Worm (Caenorhabditis elegans): ENCODE results near the gene dld-1.
A peak's percentile ranks its signal among the peaks of the same experiment; 100 is the strongest.

The dld-1 gene

DNA sequence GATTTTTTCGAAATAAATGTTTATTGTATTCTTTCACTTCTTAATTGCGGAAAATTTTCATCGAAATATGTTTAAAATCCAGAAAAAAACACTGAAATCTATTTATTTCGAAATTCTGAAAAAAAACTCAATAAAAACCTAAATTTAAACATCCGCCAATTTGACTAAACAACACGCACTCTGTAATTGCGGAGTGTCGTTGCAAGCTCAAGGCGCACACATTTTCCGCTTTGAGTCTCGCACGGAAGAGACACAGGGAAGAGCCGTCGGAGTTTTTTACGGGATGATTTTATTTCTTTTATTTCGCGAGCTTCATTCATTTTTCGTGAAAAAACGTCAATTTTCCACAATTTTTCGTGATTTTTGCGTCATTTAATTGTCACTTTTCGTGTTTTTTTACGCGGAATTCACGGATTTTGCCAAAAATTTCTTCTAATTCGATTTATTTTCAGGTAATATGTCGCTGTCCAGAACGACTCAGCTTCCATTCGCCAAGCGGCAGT lies at the start of gene dld-1 (continued):
- TF ChIP-seq F49E8.2 (tag; optimal IDR thresholded peaks at IDR 0.05; ENCODE audit: insufficient read depth) (peak; percentile 94), F52B5.7 (tag; optimal IDR thresholded peaks at IDR 0.05) (no peak), lir-1 (GFP tag; conservative IDR thresholded peaks at IDR 0.05) (peak; percentile 78), ztf-25 (GFP tag; IDR thresholded peaks at IDR 0.05) (no peak), nhr-90 (tag; optimal IDR thresholded peaks at IDR 0.05) (no peak), egl-44 (GFP tag; IDR thresholded peaks at IDR 0.05) (no peak), nfyb-1 (GFP tag; IDR thresholded peaks at IDR 0.05) (peak; percentile 83), rcor-1 (GFP tag; IDR thresholded peaks at IDR 0.05) (peak; percentile 92), snpc-3.4 (tag; optimal IDR thresholded peaks at IDR 0.05) (peak; percentile 75), him-1 (tag; optimal IDR thresholded peaks at IDR 0.05) (peak; percentile 50), lsl-1 (GFP tag; optimal IDR thresholded peaks at IDR 0.05) (peak; percentile 76), Y79H2A.3 (GFP tag; conservative IDR thresholded peaks at IDR 0.05) (no peak), xnd-1 (tag; optimal IDR thresholded peaks at IDR 0.05) (peak; percentile 24), lin-40 (tag; optimal IDR thresholded peaks at IDR 0.05) (peak; percentile 89), cebp-2 (GFP tag; IDR thresholded peaks at IDR 0.05) (no peak), zfh-2 (GFP tag; conservative IDR thresholded peaks at IDR 0.05) (no peak), B0035.1 (tag; optimal IDR thresholded peaks at IDR 0.05) (no peak), ztf-22 (GFP tag; optimal IDR thresholded peaks at IDR 0.05) (no peak), somi-1 (GFP tag; optimal IDR thresholded peaks at IDR 0.05) (no peak), dox-1 (GFP tag; IDR thresholded peaks at IDR 0.05) (peak; percentile 93), nhr-120 (GFP tag; IDR thresholded peaks at IDR 0.05) (no peak), lin-26 (GFP tag; IDR thresholded peaks at IDR 0.05) (no peak; the same call in none of the 2 replicates), C06A6.2 (GFP tag; conservative IDR thresholded peaks at IDR 0.05) (0 out of 2 replicates have a peak, but pooled peaks have one; percentile 34), sptf-2 (GFP tag; optimal IDR thresholded peaks at IDR 0.05) (no peak), lsy-27 (tag; optimal IDR thresholded peaks at IDR 0.05; ENCODE audit: borderline replicate concordance, insufficient read depth) (no peak), rec-8 (tag; optimal IDR thresholded peaks at IDR 0.05) (no peak), C17E4.6 (GFP tag; IDR thresholded peaks at IDR 0.05) (no peak), B0261.1 (tag; optimal IDR thresholded peaks at IDR 0.05) (no peak), lag-1 (GFP tag; IDR thresholded peaks at IDR 0.05) (no peak)

DNA sequence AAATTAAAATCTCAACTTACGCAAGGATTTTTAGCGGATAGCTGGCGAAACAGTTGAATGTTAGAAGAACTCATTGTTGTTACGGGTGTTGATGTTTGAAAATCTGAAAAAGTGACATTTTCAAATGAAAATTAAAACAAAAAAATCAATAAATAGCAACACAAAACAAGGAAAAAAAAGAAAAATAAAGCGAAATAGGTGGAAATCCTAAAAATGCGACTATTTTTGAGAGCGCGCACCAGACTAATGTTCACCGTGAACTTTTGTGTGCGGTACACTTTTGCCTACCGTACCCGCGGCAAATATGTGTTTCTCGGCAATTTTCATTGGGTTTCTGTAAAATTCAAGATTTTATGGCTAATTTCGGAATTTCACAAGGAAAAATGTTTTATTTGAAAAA lies 47.2 kb upstream of the dld-1 start, which contains the start of gene F55B11.6:
Gene F55B11.6, minus strand, starts transcription at position 101 of the 400 bp plus-strand sequence.
- TF ChIP-seq madf-6 (GFP tag; IDR thresholded peaks at IDR 0.05) (no peak), ztf-6 (GFP tag; IDR thresholded peaks at IDR 0.05) (no peak), gei-17 (GFP tag; optimal IDR thresholded peaks at IDR 0.05) (no peak), K11D2.4 (GFP tag; IDR thresholded peaks at IDR 0.05) (no peak)

DNA sequence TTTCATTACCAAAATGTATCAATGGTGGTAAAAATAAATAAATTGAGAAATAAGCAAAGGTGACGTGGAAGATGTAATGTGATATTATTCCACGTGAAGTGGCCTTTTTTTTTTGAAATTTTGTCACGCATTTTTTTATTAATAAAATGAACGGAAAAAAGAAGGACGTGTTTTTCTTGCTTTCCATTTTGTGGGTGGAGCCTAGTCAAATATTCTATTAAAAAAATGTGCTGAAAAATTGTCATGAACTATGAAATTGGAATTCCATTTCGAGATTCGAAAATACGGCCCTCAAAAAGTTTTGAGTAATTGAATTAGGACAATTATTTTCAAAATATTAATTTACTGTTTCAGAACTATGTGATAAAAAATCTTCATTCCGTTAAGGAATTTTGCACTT lies 42.4 kb upstream of the dld-1 start, which contains the start of gene F55B11.7:
Gene F55B11.7, minus strand, starts transcription at position 101 of the 400 bp plus-strand sequence.
- TF ChIP-seq pha-4 (tag; optimal IDR thresholded peaks at IDR 0.05): no peak
- TF ChIP-seq snpc-4 (GFP tag; optimal IDR thresholded peaks at IDR 0.05): no peak
- peak in 1 of 4 experiments; percentile 0 for TF ChIP-seq snpc-4 (tag; optimal IDR thresholded peaks at IDR 0.05)
